Worm (Caenorhabditis elegans) whole organism, early embryonic: ENCODE data around the gene mfsd-12.

Source experiments
- B0310.2 ChIP-seq: sonication (generic microtip); optimal IDR thresholded peaks from 2 replicates; lab custom pipeline; 2016; ENCODE audit warnings: mild to moderate bottlenecking, missing genetic modification characterization, missing compliant biosample characterization
- F13C5.2 ChIP-seq: sonication (generic microtip); optimal IDR thresholded peaks from 2 replicates; lab custom pipeline; 2017; ENCODE audit warnings: mild to moderate bottlenecking, missing genetic modification characterization, inconsistent platforms, missing compliant biosample characterization
- ama-1 ChIP-seq: fragments of 150-350 bp; optimal IDR thresholded peaks from 2 replicates; lab custom pipeline; 2014
- ceh-13 ChIP-seq: fragments of 200-800 bp; sonication (Bioruptor generic); optimal IDR thresholded peaks from 2 replicates; lab custom pipeline; 2018; ENCODE audit warnings: mild to moderate bottlenecking, missing genetic modification characterization, missing compliant biosample characterization
- flt-1 ChIP-seq: fragments of 200-800 bp; sonication (Bioruptor generic); IDR thresholded peaks from 2 replicates; pipeline ENCODE4 v1.3.6; 2022; ENCODE audit warnings: missing genetic modification characterization, missing compliant biosample characterization
- hmbx-1 ChIP-seq: sonication (generic microtip); optimal IDR thresholded peaks from 2 replicates; lab custom pipeline; 2016; ENCODE audit warnings: mild to moderate bottlenecking, missing genetic modification characterization, missing compliant biosample characterization
- hmg-4 ChIP-seq: fragments of 200-800 bp; sonication (Bioruptor generic); optimal IDR thresholded peaks from 2 replicates; lab custom pipeline; 2018; ENCODE audit warnings: mild to moderate bottlenecking, missing genetic modification characterization, missing compliant biosample characterization
- hnd-1 ChIP-seq: sonication (generic microtip); optimal IDR thresholded peaks from 2 replicates; lab custom pipeline; 2016; ENCODE audit warnings: missing genetic modification characterization, missing compliant biosample characterization
- pes-1 ChIP-seq: fragments of 200-800 bp; sonication (Bioruptor generic); IDR thresholded peaks from 2 replicates; pipeline ENCODE4 v1.3.6; 2022; ENCODE audit warnings: missing genetic modification reagents, missing genetic modification characterization, missing compliant biosample characterization
- tbx-37 ChIP-seq: fragments of 200-800 bp; sonication (Bioruptor generic); conservative IDR thresholded peaks from 2 replicates; pipeline ENCODE4 v1.3.6; 2022; ENCODE audit warnings: missing genetic modification reagents, missing genetic modification characterization, missing compliant biosample characterization

DNA sequence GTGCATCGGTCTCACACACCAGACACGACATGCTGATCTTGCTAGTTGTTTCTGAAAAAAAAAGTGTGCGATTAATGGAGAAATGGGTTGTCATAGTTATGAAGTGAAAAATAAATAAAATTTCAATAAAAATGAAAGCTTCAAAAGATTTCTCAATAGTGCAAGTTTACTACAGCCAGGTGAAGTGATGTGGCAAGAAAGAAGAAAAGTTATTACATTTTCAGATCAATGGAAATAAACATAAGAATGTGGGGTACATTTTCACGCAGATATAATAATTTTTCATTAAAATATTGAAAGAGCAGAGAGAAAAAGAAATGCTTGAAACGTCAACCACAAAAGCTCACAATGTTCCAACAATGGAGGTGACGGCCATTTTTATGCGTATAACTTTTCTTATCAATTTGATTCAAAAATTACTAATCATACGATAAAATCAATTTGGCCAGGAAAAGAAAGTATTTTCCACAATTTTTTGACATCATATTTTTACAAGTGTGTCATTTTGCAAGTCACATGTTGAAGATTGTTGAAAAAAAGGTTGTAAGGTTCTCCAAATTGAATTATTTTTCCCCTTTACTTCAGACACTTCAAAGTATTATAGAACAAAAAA is 7.5 kb upstream of the mfsd-12 start, which contains the start of gene nhr-45:
- no peak for TF ChIP-seq ama-1 (lab: Kevin White, UChicago)
- no peak for TF ChIP-seq ceh-13 (GFP tag; lab: Kevin White, UChicago)
- TF ChIP-seq B0310.2: no peak
- no peak for TF ChIP-seq hnd-1 (tag; lab: Kevin White, UChicago)
- no peak for TF ChIP-seq F13C5.2
- TF ChIP-seq flt-1 (GFP tag; lab: Robert Waterston, UW): no peak
- TF ChIP-seq pes-1 (GFP tag; lab: Robert Waterston, UW): no peak
- TF ChIP-seq hmbx-1 (tag; lab: Kevin White, UChicago): no peak
- TF ChIP-seq tbx-37: no peak
- no peak for TF ChIP-seq hmg-4 (GFP tag; lab: Kevin White, UChicago)
